Fruit fly (Drosophila melanogaster) whole organism, embryonic: Measurements from ENCODE around the gene CG7879.

ENCODE experiments used
- Abd-B ChIP-seq: fragments of 200-800 bp; sonication (Bioruptor generic); optimal IDR thresholded peaks from 2 replicates; lab custom pipeline; 2018; ENCODE audit warnings: missing biosample characterization, mild to moderate bottlenecking, missing genetic modification characterization, moderate library complexity
- B-H2 ChIP-seq: fragments of 200-800 bp; sonication (Bioruptor generic); optimal IDR thresholded peaks from 2 replicates; lab custom pipeline; 2018; ENCODE audit warnings: missing biosample characterization, mild to moderate bottlenecking, missing genetic modification characterization
- Bteb2 ChIP-seq: fragments of 200-800 bp; sonication (Bioruptor generic); optimal IDR thresholded peaks from 2 replicates; lab custom pipeline; 2016; ENCODE audit warnings: missing biosample characterization, missing genetic modification characterization
- CG10366 ChIP-seq: fragments of 200-800 bp; sonication (Bioruptor generic); IDR thresholded peaks from 2 replicates; pipeline ENCODE4 v1.3.6; 2022; ENCODE audit warnings: missing biosample characterization, missing genetic modification characterization
- CG10565 ChIP-seq: fragments of 200-800 bp; sonication (Bioruptor generic); optimal IDR thresholded peaks from 3 replicates; lab custom pipeline; 2016; ENCODE audit warnings: missing biosample characterization, mild to moderate bottlenecking, missing genetic modification characterization
- CG12659 ChIP-seq: fragments of 200-800 bp; sonication (Bioruptor generic); optimal IDR thresholded peaks from 3 replicates; lab custom pipeline; 2017; ENCODE audit warnings: mild to moderate bottlenecking, missing biosample characterization, missing genetic modification reagents, missing genetic modification characterization
- CG15479 ChIP-seq: fragments of 200-800 bp; sonication (Bioruptor generic); optimal IDR thresholded peaks from 3 replicates; lab custom pipeline; 2019; ENCODE audit warnings: missing biosample characterization, mild to moderate bottlenecking, missing genetic modification characterization, moderate library complexity
- CG15601 ChIP-seq: fragments of 200-800 bp; sonication (Bioruptor generic); optimal IDR thresholded peaks from 3 replicates; lab custom pipeline; 2019; ENCODE audit warnings: missing biosample characterization, mild to moderate bottlenecking, missing genetic modification characterization, moderate library complexity
- CG1832 ChIP-seq: fragments of 200-800 bp; sonication (Bioruptor generic); optimal IDR thresholded peaks from 2 replicates; lab custom pipeline; 2017; ENCODE audit warnings: missing biosample characterization, mild to moderate bottlenecking, missing genetic modification characterization, inconsistent platforms
- CG3163 ChIP-seq: fragments of 200-800 bp; sonication (Bioruptor generic); optimal IDR thresholded peaks from 3 replicates; lab custom pipeline; 2016; ENCODE audit warnings: missing biosample characterization, missing genetic modification characterization
- CG33213 ChIP-seq: fragments of 200-800 bp; sonication (Bioruptor generic); optimal IDR thresholded peaks from 3 replicates; lab custom pipeline; 2016; ENCODE audit warnings: missing biosample characterization, missing genetic modification characterization
- CG33557 ChIP-seq: fragments of 200-800 bp; sonication (Bioruptor generic); optimal IDR thresholded peaks from 2 replicates; lab custom pipeline; 2019; ENCODE audit warnings: missing biosample characterization, mild to moderate bottlenecking, missing genetic modification characterization, moderate library complexity
- CG4328 ChIP-seq: fragments of 200-800 bp; sonication (Bioruptor generic); optimal IDR thresholded peaks from 3 replicates; lab custom pipeline; 2017; ENCODE audit warnings: missing biosample characterization, missing genetic modification reagents, missing genetic modification characterization
- CG4617 ChIP-seq: fragments of 200-800 bp; sonication (Bioruptor generic); optimal IDR thresholded peaks from 3 replicates; lab custom pipeline; 2016; ENCODE audit warnings: missing biosample characterization, missing genetic modification characterization, borderline replicate concordance
- CG4820 ChIP-seq: fragments of 200-800 bp; sonication (Bioruptor generic); optimal IDR thresholded peaks from 3 replicates; lab custom pipeline; 2016; ENCODE audit warnings: missing biosample characterization, missing genetic modification characterization
- CG6175 ChIP-seq: fragments of 200-800 bp; sonication (Bioruptor generic); IDR thresholded peaks from 3 replicates; pipeline ENCODE4 v1.3.6; 2022; ENCODE audit warnings: missing biosample characterization, missing genetic modification characterization
- CG6254 ChIP-seq: fragments of 200-800 bp; sonication (Bioruptor generic); optimal IDR thresholded peaks from 3 replicates; lab custom pipeline; 2017; ENCODE audit warnings: mild to moderate bottlenecking, missing biosample characterization, missing genetic modification reagents, missing genetic modification characterization
- CG6683 ChIP-seq: fragments of 200-800 bp; sonication (Bioruptor generic); optimal IDR thresholded peaks from 2 replicates; lab custom pipeline; 2017; ENCODE audit warnings: missing biosample characterization, mild to moderate bottlenecking, missing genetic modification characterization, missing genetic modification reagents
- CG7963 ChIP-seq: fragments of 200-800 bp; sonication (Bioruptor generic); IDR thresholded peaks from 3 replicates; pipeline ENCODE4 v1.3.6; 2022; ENCODE audit warnings: missing biosample characterization, missing genetic modification characterization; ENCODE audit not compliant: partially characterized antibody
- CG8290 ChIP-seq, 3 experiments: fragments of 200-800 bp; sonication (Bioruptor generic); optimal IDR thresholded peaks; 2 replicates each; lab custom pipeline; 2016 to 2019; ENCODE audit warnings: missing biosample characterization in 3 of 3, missing genetic modification characterization in 3 of 3, mild to moderate bottlenecking in 2 of 3, moderate library complexity in 1 of 3
- CG9797 ChIP-seq: fragments of 200-800 bp; sonication (Bioruptor generic); optimal IDR thresholded peaks from 3 replicates; lab custom pipeline; 2018; ENCODE audit warnings: missing biosample characterization, mild to moderate bottlenecking, missing genetic modification characterization
- Deaf1 ChIP-seq: fragments of 200-800 bp; optimal IDR thresholded peaks from 3 replicates; lab custom pipeline; 2019; ENCODE audit warnings: missing biosample characterization, mild to moderate bottlenecking, missing genetic modification characterization, moderate library complexity
- Dfd ChIP-seq, 2 experiments: fragments of >200 bp; optimal IDR thresholded peaks; 2 replicates each; lab custom pipeline; 2017; ENCODE audit warnings: missing biosample characterization in 2 of 2, missing genetic modification characterization in 2 of 2
- Dref ChIP-seq: fragments of 200-800 bp; sonication (Bioruptor generic); IDR thresholded peaks from 2 replicates; pipeline ENCODE4 v1.3.6; 2022; ENCODE audit warnings: missing biosample characterization, missing genetic modification characterization
- Elba2 ChIP-seq: fragments of 200-800 bp; sonication (Bioruptor generic); optimal IDR thresholded peaks from 3 replicates; lab custom pipeline; 2016; ENCODE audit warnings: missing biosample characterization, missing genetic modification characterization
- Ets65A ChIP-seq: fragments of 200-800 bp; sonication (Bioruptor generic); peaks from one replicate; lab custom pipeline; 2016; ENCODE audit warnings: missing biosample characterization, missing genetic modification characterization
- HLH54F ChIP-seq: fragments of 200-800 bp; sonication (Bioruptor generic); optimal IDR thresholded peaks from 3 replicates; lab custom pipeline; 2016; ENCODE audit warnings: missing biosample characterization, missing genetic modification characterization
- Hsf ChIP-seq: fragments of 200-800 bp; sonication (Bioruptor generic); optimal IDR thresholded peaks from 3 replicates; lab custom pipeline; 2016; ENCODE audit warnings: missing biosample characterization, missing genetic modification characterization
- PHDP ChIP-seq: fragments of 200-800 bp; sonication (Bioruptor generic); optimal IDR thresholded peaks from 3 replicates; lab custom pipeline; 2018; ENCODE audit warnings: missing biosample characterization, mild to moderate bottlenecking, missing genetic modification characterization, moderate library complexity
- Rx ChIP-seq: fragments of 200-800 bp; sonication (Bioruptor generic); IDR thresholded peaks from 2 replicates; pipeline ENCODE4 v1.3.6; 2022; ENCODE audit warnings: missing biosample characterization, missing genetic modification characterization
- Sry-β ChIP-seq: fragments of 200-800 bp; sonication (Bioruptor generic); optimal IDR thresholded peaks from 2 replicates; lab custom pipeline; 2018; ENCODE audit warnings: missing biosample characterization, mild to moderate bottlenecking, missing genetic modification characterization, moderate library complexity
- Sry-δ ChIP-seq: fragments of 200-800 bp; sonication (Bioruptor generic); optimal IDR thresholded peaks from 2 replicates; lab custom pipeline; 2016; ENCODE audit warnings: missing biosample characterization, missing genetic modification characterization
- Stat92E ChIP-seq, 3 experiments: fragments of >200 bp in 2 of 3; fragments of 200-800 bp in 1 of 3; sonication (Bioruptor generic) in 1 of 3; optimal IDR thresholded peaks; 2 replicates each; lab custom pipeline; 2017 to 2019; ENCODE audit warnings: missing biosample characterization in 3 of 3, missing genetic modification characterization in 3 of 3, mild to moderate bottlenecking in 1 of 3, moderate library complexity in 1 of 3
- Trl ChIP-seq, 3 experiments: fragments of >200 bp in 2 of 3; fragments of 200-800 bp in 1 of 3; sonication (Bioruptor generic) in 1 of 3; optimal IDR thresholded peaks; 2 replicates in 1 of 3; 3 replicates in 2 of 3; lab custom pipeline; 2016 to 2017; ENCODE audit warnings: missing biosample characterization in 1 of 3, missing genetic modification characterization in 1 of 3
- ci ChIP-seq: fragments of 200-800 bp; sonication (Bioruptor generic); IDR thresholded peaks from 3 replicates; pipeline ENCODE4 v1.3.6; 2022; ENCODE audit warnings: missing biosample characterization, missing genetic modification characterization
- ems ChIP-seq: fragments of 200-800 bp; sonication (Bioruptor generic); optimal IDR thresholded peaks from 3 replicates; lab custom pipeline; 2016; ENCODE audit warnings: missing biosample characterization, missing genetic modification characterization
- insv ChIP-seq, 2 experiments: fragments of 200-800 bp; sonication (Bioruptor generic); optimal IDR thresholded peaks; 3 replicates each; lab custom pipeline; 2016 to 2018; ENCODE audit warnings: missing biosample characterization in 2 of 2, missing genetic modification characterization in 2 of 2
- kni ChIP-seq: fragments of 200-800 bp; sonication (Bioruptor generic); optimal IDR thresholded peaks from 3 replicates; lab custom pipeline; 2017; ENCODE audit warnings: mild to moderate bottlenecking, missing biosample characterization, missing genetic modification reagents, missing genetic modification characterization
- nerfin-1 ChIP-seq: fragments of 200-800 bp; sonication (Bioruptor generic); optimal IDR thresholded peaks from 3 replicates; lab custom pipeline; 2019; ENCODE audit warnings: missing biosample characterization, mild to moderate bottlenecking, missing genetic modification characterization, moderate library complexity
- nom ChIP-seq: fragments of 200-800 bp; sonication (Bioruptor generic); optimal IDR thresholded peaks from 2 replicates; lab custom pipeline; 2017; ENCODE audit warnings: missing biosample characterization, missing genetic modification characterization, mild to moderate bottlenecking, moderate library complexity, missing genetic modification reagents
- seq ChIP-seq: fragments of 200-800 bp; sonication (Bioruptor generic); IDR thresholded peaks from 2 replicates; pipeline ENCODE4 v1.3.6; 2022; ENCODE audit warnings: missing biosample characterization, missing genetic modification characterization
- stwl ChIP-seq: fragments of 200-800 bp; sonication (Bioruptor generic); optimal IDR thresholded peaks from 3 replicates; lab custom pipeline; 2018; ENCODE audit warnings: missing biosample characterization, mild to moderate bottlenecking, missing genetic modification characterization, moderate library complexity
- trem ChIP-seq: fragments of 200-800 bp; optimal IDR thresholded peaks from 3 replicates; lab custom pipeline; 2019; ENCODE audit warnings: missing biosample characterization, mild to moderate bottlenecking, missing genetic modification characterization, moderate library complexity
- vvl ChIP-seq: fragments of 200-800 bp; sonication (Bioruptor generic); IDR thresholded peaks from 2 replicates; pipeline ENCODE4 v1.3.6; 2022; ENCODE audit warnings: missing biosample characterization, missing genetic modification characterization
- z ChIP-seq: fragments of 200-800 bp; sonication (Bioruptor generic); IDR thresholded peaks from 3 replicates; pipeline ENCODE4 v1.3.6; 2022; ENCODE audit warnings: missing biosample characterization, missing genetic modification characterization
- zf30C ChIP-seq: fragments of 200-800 bp; sonication (Bioruptor generic); optimal IDR thresholded peaks from 3 replicates; lab custom pipeline; 2018; ENCODE audit warnings: missing biosample characterization, mild to moderate bottlenecking, missing genetic modification characterization

Gene CG7879

DNA sequence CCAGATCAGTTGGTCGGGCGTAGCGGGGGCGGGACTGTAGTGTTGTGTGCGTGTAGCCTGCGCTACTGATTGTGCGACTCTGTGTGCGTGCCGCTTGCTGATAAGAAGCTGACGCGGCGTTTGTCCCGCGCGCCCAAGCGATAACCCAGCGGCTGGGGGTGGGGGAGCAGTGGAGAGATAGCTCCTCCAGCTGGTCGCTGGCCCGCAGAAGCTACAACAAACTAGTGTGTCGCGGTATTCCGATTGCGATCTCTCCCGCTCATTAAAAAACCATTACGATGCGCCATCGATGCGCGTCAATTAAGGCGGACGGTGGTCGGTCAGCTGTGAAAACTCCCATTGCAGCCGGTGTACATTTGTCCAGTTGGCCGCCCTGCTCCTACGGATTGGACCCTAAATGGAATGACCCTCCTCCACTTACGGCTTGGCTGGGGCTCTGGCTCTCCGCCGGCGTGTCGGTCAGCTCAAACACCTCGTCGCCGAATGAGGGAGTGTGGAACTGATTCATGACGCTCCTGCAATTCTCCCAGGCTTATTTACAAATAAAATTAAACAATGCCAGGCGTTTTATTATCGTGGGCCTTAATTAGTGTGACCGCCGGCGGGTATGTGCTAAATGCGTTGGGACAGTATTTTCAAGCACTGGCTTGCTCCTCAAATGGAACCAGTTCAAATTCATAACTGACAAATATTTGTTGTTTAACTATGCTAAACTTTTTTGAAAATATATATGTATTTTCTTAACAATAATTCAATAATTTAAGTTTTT is 33.8 kb upstream of the CG7879 start, which contains the start of gene CG12104 (continued):
- TF ChIP-seq CG9797 (GFP tag; lab: Kevin White, UChicago): peak; percentile 74
- 0 out of 3 replicates have a peak, but pooled peaks have one; percentile 14 for TF ChIP-seq ci
- no peak for TF ChIP-seq CG6175 (GFP tag; lab: Robert Waterston, UW)
- peak; percentile 37; the same call in 1 of the 2 replicates for TF ChIP-seq vvl (GFP tag; lab: Robert Waterston, UW)
- TF ChIP-seq Hsf: no peak
- peak; percentile 68 for TF ChIP-seq CG4617
- TF ChIP-seq CG10565 (GFP tag; lab: Kevin White, UChicago): no peak
- peak; percentile 91 for TF ChIP-seq CG15479 (GFP tag; lab: Kevin White, UChicago)
- no peak for TF ChIP-seq seq (GFP tag; lab: Robert Waterston, UW)
- TF ChIP-seq Bteb2: no peak
- TF ChIP-seq trem (tag; lab: Kevin White, UChicago): peak; percentile 53
- no peak for TF ChIP-seq CG10366 (GFP tag; lab: Robert Waterston, UW)
- TF ChIP-seq nerfin-1 (tag; lab: Kevin White, UChicago): peak; percentile 11
- TF ChIP-seq CG12659 (GFP tag; lab: Kevin White, UChicago): peak; percentile 47
- peak; percentile 31 for TF ChIP-seq CG33213 (GFP tag; lab: Kevin White, UChicago)
- no peak for TF ChIP-seq HLH54F
- TF ChIP-seq PHDP: peak; percentile 14

DNA sequence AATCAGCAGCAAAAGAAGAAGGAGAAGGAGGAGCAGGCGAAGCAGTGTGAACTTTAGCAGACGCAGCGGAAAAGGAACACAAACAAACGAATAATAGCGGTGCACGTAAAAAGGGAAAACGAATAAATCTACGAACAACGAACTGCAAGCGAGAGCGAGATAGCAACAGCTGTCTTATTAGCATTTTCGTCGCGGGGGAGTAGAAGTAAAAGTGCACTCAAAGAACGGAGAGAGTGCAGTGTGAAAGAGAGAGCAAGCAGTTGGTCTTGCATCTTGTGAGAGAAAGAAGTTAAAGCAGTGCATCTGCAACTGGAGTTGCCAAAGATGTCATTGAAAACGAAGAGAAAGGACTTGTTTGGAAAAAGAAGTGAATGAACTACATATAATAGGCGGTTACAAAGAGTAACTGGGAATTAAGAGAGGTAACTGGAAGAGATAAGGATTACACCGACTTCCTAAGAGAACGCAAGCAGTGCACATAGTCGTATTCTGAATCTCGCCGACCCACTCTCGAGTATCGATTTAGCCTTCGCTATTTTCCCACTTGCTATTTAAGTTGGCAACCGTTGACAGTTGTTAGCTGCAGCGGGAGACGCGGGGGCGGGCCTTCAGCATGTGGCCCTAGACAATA is 24.5 kb upstream of the CG7879 start:
- TF ChIP-seq stwl (tag; lab: Kevin White, UChicago) (peak; percentile 27), ems (GFP tag; lab: Kevin White, UChicago) (no peak), nom (peak; percentile 69), CG6683 (GFP tag; lab: Kevin White, UChicago) (no peak), zf30C (GFP tag; lab: Kevin White, UChicago) (no peak), z (GFP tag; lab: Robert Waterston, UW) (peak; percentile 94), Deaf1 (tag; lab: Kevin White, UChicago) (no peak), CG4328 (no peak), Stat92E (GFP tag; optimal IDR thresholded peaks at IDR 0.05; lab: Kevin White, UChicago) (no peak), Elba2 (GFP tag; lab: Kevin White, UChicago) (peak; percentile 87), Sry-β (GFP tag; lab: Kevin White, UChicago) (no peak), Dref (GFP tag; lab: Robert Waterston, UW) (no peak), kni (peak; percentile 19), CG7963 (GFP tag; lab: Robert Waterston, UW) (0 out of 3 replicates have a peak, but pooled peaks have one; percentile 8), CG3163 (GFP tag; lab: Kevin White, UChicago) (peak; percentile 95), Ets65A (GFP tag; lab: Kevin White, UChicago) (peak; percentile 73), insv (GFP tag; optimal IDR thresholded peaks at IDR 0.05; lab: Kevin White, UChicago) (peak in 1 of 2 experiments; percentile 92), CG8290 (GFP tag; optimal IDR thresholded peaks at IDR 0.05; lab: Kevin White, UChicago) (no peak), CG8290 (tag; optimal IDR thresholded peaks at IDR 0.05; lab: Kevin White, UChicago) (peak in 1 of 2 experiments; percentile 78), CG1832 (peak; percentile 5), Abd-B (GFP tag; lab: Kevin White, UChicago) (no peak), CG15601 (tag; lab: Kevin White, UChicago) (no peak), CG4820 (GFP tag; lab: Kevin White, UChicago) (no peak), CG33557 (GFP tag; lab: Kevin White, UChicago) (peak; percentile 7), CG6254 (GFP tag; lab: Kevin White, UChicago) (no peak), Trl (optimal IDR thresholded peaks at IDR 0.05; lab: Kevin White, UChicago) (peak in 1 of 2 experiments; percentile 86), Trl (GFP tag; optimal IDR thresholded peaks at IDR 0.05; lab: Kevin White, UChicago) (no peak), Sry-δ (GFP tag; lab: Kevin White, UChicago) (no peak), vvl (GFP tag; lab: Robert Waterston, UW) (peak; percentile 72), Rx (no peak), B-H2 (GFP tag; lab: Kevin White, UChicago) (no peak), Dfd (GFP tag; optimal IDR thresholded peaks at IDR 0.05; lab: Kevin White, UChicago) (peak in 1 of 2 experiments; percentile 85)
